Worm (Caenorhabditis elegans): Measurements from ENCODE around the gene F44B9.9.
A peak's percentile ranks its signal among the peaks of the same experiment; 100 is the strongest.

The F44B9.9 gene

ce11 chrIII:8030963-8031362 is at the start of gene F44B9.9:
Gene F44B9.9, minus strand, starts transcription at chrIII:8031063.
- no peak for TF ChIP-seq hmbx-1 (tag; optimal IDR thresholded peaks at IDR 0.05)
- no peak for TF ChIP-seq hnd-1 (tag; optimal IDR thresholded peaks at IDR 0.05)
- no peak for TF ChIP-seq tra-4 (tag; optimal IDR thresholded peaks at IDR 0.05)
- TF ChIP-seq ets-7 (tag; optimal IDR thresholded peaks at IDR 0.05) = no peak
- no peak for TF ChIP-seq ama-1 (optimal IDR thresholded peaks at IDR 0.05)

DNA sequence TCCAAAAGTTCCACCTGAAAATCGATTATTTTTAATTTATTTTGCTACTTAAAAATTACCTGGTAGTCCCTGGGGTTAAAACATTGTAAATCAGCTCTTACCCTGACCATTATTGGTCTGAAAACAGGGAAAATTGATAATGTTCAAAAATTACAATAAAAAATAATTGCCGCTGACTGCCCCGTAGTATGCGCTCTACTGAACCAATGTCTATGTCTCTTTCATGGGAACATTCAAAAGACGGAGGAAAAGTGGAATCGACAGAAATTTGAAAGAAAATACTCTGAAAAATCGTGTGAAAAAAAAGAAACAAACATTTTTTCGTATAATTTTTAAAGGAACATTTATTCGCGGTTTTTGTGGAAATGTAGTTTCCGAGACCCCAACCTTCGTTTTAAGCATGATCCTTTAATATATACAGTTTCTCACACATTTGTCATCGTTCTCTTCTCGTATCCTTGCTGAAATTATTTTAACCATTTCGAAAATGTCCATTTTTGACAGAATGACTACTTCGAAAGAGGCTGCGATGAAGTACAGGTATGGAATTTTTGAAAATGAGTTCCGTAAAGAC is 49.4 kb upstream of the F44B9.9 start, which contains the start of the genes dcr-1 and apc-2:
Gene dcr-1, minus strand, starts transcription at position 117 of the 574 bp plus-strand sequence.
Gene apc-2, plus strand, starts transcription at position 465 of the 574 bp plus-strand sequence.
- TF ChIP-seq ets-7 (tag; optimal IDR thresholded peaks at IDR 0.05) (no peak), tra-4 (tag; optimal IDR thresholded peaks at IDR 0.05) (no peak), ceh-13 (GFP tag; optimal IDR thresholded peaks at IDR 0.05) (no peak), sea-1 (GFP tag; conservative IDR thresholded peaks at IDR 0.05) (no peak), hmg-4 (GFP tag; optimal IDR thresholded peaks at IDR 0.05) (no peak), ama-1 (optimal IDR thresholded peaks at IDR 0.05) (no peak), hmbx-1 (tag; optimal IDR thresholded peaks at IDR 0.05) (no peak), pes-1 (GFP tag; IDR thresholded peaks at IDR 0.05) (no peak)

- no peak for TF ChIP-seq tbx-11 (GFP tag; IDR thresholded peaks at IDR 0.05)
- TF ChIP-seq sea-1 (GFP tag; conservative IDR thresholded peaks at IDR 0.05) = no peak
- no peak for TF ChIP-seq hmg-4 (GFP tag; optimal IDR thresholded peaks at IDR 0.05)
- no peak for TF ChIP-seq tbx-37 (GFP tag; conservative IDR thresholded peaks at IDR 0.05)
- TF ChIP-seq ceh-13 (GFP tag; optimal IDR thresholded peaks at IDR 0.05) = no peak
- no peak for TF ChIP-seq ceh-36 (tag; optimal IDR thresholded peaks at IDR 0.05)
- TF ChIP-seq ets-7 (tag; optimal IDR thresholded peaks at IDR 0.05) = no peak
- no peak for TF ChIP-seq F13C5.2 (tag; optimal IDR thresholded peaks at IDR 0.05)
- TF ChIP-seq hmbx-1 (tag; optimal IDR thresholded peaks at IDR 0.05) = no peak
- no peak for TF ChIP-seq hnd-1 (tag; optimal IDR thresholded peaks at IDR 0.05)
- TF ChIP-seq pes-1 (GFP tag; IDR thresholded peaks at IDR 0.05) = no peak
- no peak for TF ChIP-seq ama-1 (optimal IDR thresholded peaks at IDR 0.05)
- no peak for TF ChIP-seq tra-4 (tag; optimal IDR thresholded peaks at IDR 0.05)
- no peak for TF ChIP-seq aly-1 (tag; optimal IDR thresholded peaks at IDR 0.05)
- no peak for TF ChIP-seq B0310.2 (tag; optimal IDR thresholded peaks at IDR 0.05)
These were observed 46.3 kb upstream of the F44B9.9 start for ce11 chrIII:8077180-8077579.

DNA sequence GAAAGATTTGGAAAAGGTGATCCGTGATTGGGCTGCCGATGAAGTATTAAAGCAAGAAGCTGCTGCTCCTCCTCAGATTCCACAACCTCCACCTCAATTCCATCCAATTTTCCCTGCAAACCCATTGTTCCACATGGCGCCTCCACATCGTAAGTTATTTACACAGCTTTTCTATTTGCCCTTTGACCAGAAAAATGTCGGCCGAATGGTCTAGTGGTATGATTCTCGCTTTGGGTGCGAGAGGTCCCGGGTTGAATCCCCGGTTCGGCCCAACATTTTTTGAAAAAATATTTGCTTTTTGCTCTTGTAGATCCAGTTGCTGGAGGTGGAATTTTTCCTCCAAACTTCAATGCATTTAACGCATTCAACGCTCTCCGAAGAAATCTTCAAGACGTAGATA is 38.3 kb upstream of the F44B9.9 start:
- TF ChIP-seq hmg-4 (GFP tag; optimal IDR thresholded peaks at IDR 0.05) (no peak), scrt-1 (GFP tag; IDR thresholded peaks at IDR 0.05) (0 out of 2 replicates have a peak, but pooled peaks have one; percentile 8), flt-1 (GFP tag; IDR thresholded peaks at IDR 0.05) (no peak), pes-1 (GFP tag; IDR thresholded peaks at IDR 0.05) (no peak)

DNA sequence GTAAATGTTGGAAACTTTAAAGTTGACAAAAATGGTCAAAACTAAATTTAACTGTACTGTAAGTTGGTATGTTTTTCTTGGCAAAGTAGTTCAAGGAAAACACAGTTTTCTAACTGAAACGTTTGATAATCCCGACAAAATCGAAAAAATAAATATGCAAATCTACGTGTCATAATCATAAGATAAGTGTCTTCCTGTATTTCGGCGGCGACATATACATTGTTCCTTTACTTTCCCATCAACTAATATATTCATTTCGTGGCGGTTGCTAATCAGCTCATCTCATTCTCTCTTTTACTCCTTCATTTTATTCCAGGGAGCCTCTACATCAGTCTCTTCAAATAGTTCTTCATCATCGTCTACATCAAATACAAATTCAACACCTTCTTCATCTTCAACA is 36.9 kb upstream of the F44B9.9 start:
- TF ChIP-seq hmg-4 (GFP tag; optimal IDR thresholded peaks at IDR 0.05) (no peak), sea-1 (GFP tag; conservative IDR thresholded peaks at IDR 0.05) (no peak), ama-1 (optimal IDR thresholded peaks at IDR 0.05) (no peak), ceh-13 (GFP tag; optimal IDR thresholded peaks at IDR 0.05) (no peak), tra-4 (tag; optimal IDR thresholded peaks at IDR 0.05) (no peak), scrt-1 (GFP tag; IDR thresholded peaks at IDR 0.05) (no peak), B0310.2 (tag; optimal IDR thresholded peaks at IDR 0.05) (no peak), ceh-36 (tag; optimal IDR thresholded peaks at IDR 0.05) (no peak), F13C5.2 (tag; optimal IDR thresholded peaks at IDR 0.05) (no peak)

ce11 chrIII:8066989-8067388 is 36.1 kb upstream of the F44B9.9 start, which contains the start of gene pros-1:
Gene pros-1, plus strand, starts transcription at chrIII:8067289.
- TF ChIP-seq tra-4 (tag; optimal IDR thresholded peaks at IDR 0.05) = no peak
- no peak for TF ChIP-seq F13C5.2 (tag; optimal IDR thresholded peaks at IDR 0.05)
- TF ChIP-seq hmbx-1 (tag; optimal IDR thresholded peaks at IDR 0.05) = no peak

DNA sequence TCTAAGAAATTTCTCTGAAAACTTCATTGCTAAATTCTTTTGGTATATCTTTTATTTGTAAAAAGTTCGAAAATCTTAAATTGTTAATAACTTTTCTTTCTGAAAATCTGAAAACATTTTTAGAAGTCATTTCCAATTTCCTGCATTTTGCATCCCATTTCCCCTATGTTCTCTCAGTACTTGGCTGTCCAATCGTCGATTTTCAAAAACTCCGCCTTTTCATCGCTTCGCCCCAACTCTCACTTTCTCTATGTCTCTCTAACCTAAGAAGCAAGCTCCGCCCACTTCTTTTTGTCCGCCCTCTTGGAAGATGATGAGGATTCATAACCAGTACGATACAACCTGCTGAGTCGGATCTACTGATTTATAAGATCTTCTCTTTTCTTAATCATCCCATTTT is 34.2 kb upstream of the F44B9.9 start:
- TF ChIP-seq hnd-1 (tag; optimal IDR thresholded peaks at IDR 0.05) (no peak), pes-1 (GFP tag; IDR thresholded peaks at IDR 0.05) (no peak), sea-1 (GFP tag; conservative IDR thresholded peaks at IDR 0.05) (no peak), scrt-1 (GFP tag; IDR thresholded peaks at IDR 0.05) (no peak), ceh-36 (tag; optimal IDR thresholded peaks at IDR 0.05) (no peak)

- TF ChIP-seq flt-1 (GFP tag; IDR thresholded peaks at IDR 0.05) = no peak
- TF ChIP-seq tbx-37 (GFP tag; conservative IDR thresholded peaks at IDR 0.05) = no peak
- TF ChIP-seq ets-7 (tag; optimal IDR thresholded peaks at IDR 0.05) = no peak
These were observed 32.8 kb upstream of the F44B9.9 start for ce11 chrIII:8063659-8064058.

ce11 chrIII:8061114-8061513 is 30.3 kb upstream of the F44B9.9 start:
- TF ChIP-seq pes-1 (GFP tag; IDR thresholded peaks at IDR 0.05) = no peak
- no peak for TF ChIP-seq hnd-1 (tag; optimal IDR thresholded peaks at IDR 0.05)
- no peak for TF ChIP-seq hmg-4 (GFP tag; optimal IDR thresholded peaks at IDR 0.05)
- no peak for TF ChIP-seq aly-1 (tag; optimal IDR thresholded peaks at IDR 0.05)
- TF ChIP-seq ceh-36 (tag; optimal IDR thresholded peaks at IDR 0.05) = no peak
- TF ChIP-seq ama-1 (optimal IDR thresholded peaks at IDR 0.05) = no peak
- TF ChIP-seq tra-4 (tag; optimal IDR thresholded peaks at IDR 0.05) = no peak
- no peak for TF ChIP-seq ceh-13 (GFP tag; optimal IDR thresholded peaks at IDR 0.05)
- TF ChIP-seq sea-1 (GFP tag; conservative IDR thresholded peaks at IDR 0.05) = no peak
- no peak for TF ChIP-seq ets-7 (tag; optimal IDR thresholded peaks at IDR 0.05)
- TF ChIP-seq tbx-37 (GFP tag; conservative IDR thresholded peaks at IDR 0.05) = no peak
- no peak for TF ChIP-seq scrt-1 (GFP tag; IDR thresholded peaks at IDR 0.05)
- TF ChIP-seq F13C5.2 (tag; optimal IDR thresholded peaks at IDR 0.05) = no peak
- no peak for TF ChIP-seq B0310.2 (tag; optimal IDR thresholded peaks at IDR 0.05)
- no peak for TF ChIP-seq flt-1 (GFP tag; IDR thresholded peaks at IDR 0.05)
- no peak for TF ChIP-seq hmbx-1 (tag; optimal IDR thresholded peaks at IDR 0.05)
- no peak for TF ChIP-seq tbx-11 (GFP tag; IDR thresholded peaks at IDR 0.05)

Measured in whole organism, early embryonic.